Worm (Caenorhabditis elegans): Measurements from ENCODE around the gene zip-7.

DNA sequence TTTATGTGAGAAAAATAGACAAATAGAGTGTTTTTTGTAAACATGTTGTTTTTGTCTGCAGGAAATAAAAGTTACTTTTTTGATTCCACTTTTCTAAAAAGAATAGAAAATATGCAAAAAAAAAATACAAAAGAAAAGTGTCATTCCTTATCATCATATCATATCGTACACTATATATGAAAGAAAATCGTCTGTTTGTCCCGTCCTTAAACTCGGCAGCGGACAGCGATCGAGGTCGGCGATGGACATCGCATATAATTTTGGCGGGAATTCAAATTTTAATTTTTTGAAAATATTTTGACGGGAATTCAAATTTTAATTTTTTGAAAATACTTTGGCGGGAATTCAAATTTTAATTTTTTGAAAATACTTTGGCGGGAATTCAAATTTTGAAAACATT is 33.9 kb downstream of the zip-7 start:
- TF ChIP-seq ztf-4 (tag; optimal IDR thresholded peaks at IDR 0.05) (no peak), unc-39 (tag; optimal IDR thresholded peaks at IDR 0.05) (no peak), R02D3.7 (tag; optimal IDR thresholded peaks at IDR 0.05) (no peak), egl-27 (tag; optimal IDR thresholded peaks at IDR 0.05) (no peak), nfya-1 (tag; optimal IDR thresholded peaks at IDR 0.05; ENCODE audit: insufficient read depth) (no peak), ztf-11 (tag; optimal IDR thresholded peaks at IDR 0.05) (no peak), sea-2 (GFP tag; optimal IDR thresholded peaks at IDR 0.05) (no peak), pha-4 (tag; optimal IDR thresholded peaks at IDR 0.05) (no peak), ceh-9 (tag; optimal IDR thresholded peaks at IDR 0.05) (no peak), nhr-23 (tag; optimal IDR thresholded peaks at IDR 0.05) (no peak), nhr-11 (tag; optimal IDR thresholded peaks at IDR 0.05) (no peak), elt-2 (tag; optimal IDR thresholded peaks at IDR 0.05) (no peak), nhr-237 (tag; optimal IDR thresholded peaks at IDR 0.05) (no peak), unc-62 (GFP tag; optimal IDR thresholded peaks at IDR 0.05) (no peak)

Measured in whole organism, L3 larva.